Fruit fly (Drosophila melanogaster) whole organism, wandering third instar larva: ENCODE data around the gene Gagr.

Experiments used
- Abd-B ChIP-seq: fragments of >200 bp; optimal IDR thresholded peaks from 2 replicates; lab custom pipeline; 2017; ENCODE audit warnings: missing biosample characterization, missing genetic modification characterization
- CG32264 ChIP-seq: fragments of 200-800 bp; sonication (Bioruptor generic); optimal IDR thresholded peaks from 2 replicates; lab custom pipeline; 2016; ENCODE audit warnings: missing biosample characterization, missing genetic modification characterization
- CrebA ChIP-seq: fragments of 200-800 bp; sonication (Bioruptor generic); optimal IDR thresholded peaks from 2 replicates; lab custom pipeline; 2016; ENCODE audit warnings: missing biosample characterization, mild to moderate bottlenecking, missing genetic modification characterization, borderline replicate concordance
- Dfd ChIP-seq: fragments of >200 bp; optimal IDR thresholded peaks from 2 replicates; lab custom pipeline; 2017; ENCODE audit warnings: missing biosample characterization, missing genetic modification characterization
- Dif ChIP-seq: fragments of 200-275, 200-300 bp; sonication (Bioruptor generic); optimal IDR thresholded peaks from 2 replicates; lab custom pipeline; 2018; ENCODE audit warnings: missing biosample characterization, missing genetic modification characterization; ENCODE audit not compliant: partially characterized antibody
- GATAd ChIP-seq: sonication (Bioruptor generic); optimal IDR thresholded peaks from 2 replicates; lab custom pipeline; 2016; ENCODE audit warnings: missing biosample characterization, missing genetic modification characterization
- Hnf4 ChIP-seq: fragments of 200-800 bp; sonication (Bioruptor generic); optimal IDR thresholded peaks from 2 replicates; lab custom pipeline; 2016; ENCODE audit warnings: missing biosample characterization, mild to moderate bottlenecking, missing genetic modification characterization
- Hr78 ChIP-seq: fragments of >200 bp; optimal IDR thresholded peaks from 2 replicates; lab custom pipeline; 2017; ENCODE audit warnings: missing biosample characterization, missing genetic modification characterization
- Hr83 ChIP-seq: fragments of 200-300 bp; sonication (Bioruptor generic); optimal IDR thresholded peaks from 2 replicates; lab custom pipeline; 2016; ENCODE audit warnings: missing biosample characterization, mild to moderate bottlenecking, missing genetic modification characterization, moderate library complexity; ENCODE audit not compliant: poor library complexity, severe bottlenecking
- Jra ChIP-seq: sonication (Bioruptor generic); optimal IDR thresholded peaks from 2 replicates; lab custom pipeline; 2016; ENCODE audit warnings: missing biosample characterization, missing genetic modification characterization
- Mio ChIP-seq: sonication (Bioruptor generic); optimal IDR thresholded peaks from 2 replicates; lab custom pipeline; 2016; ENCODE audit warnings: missing biosample characterization, missing genetic modification characterization
- Myc ChIP-seq: fragments of >200 bp; optimal IDR thresholded peaks from 2 replicates; lab custom pipeline; 2017
- N ChIP-seq: fragments of >200 bp; optimal IDR thresholded peaks from 2 replicates; lab custom pipeline; 2018; ENCODE audit warnings: missing biosample characterization, missing external identifiers, missing genetic modification characterization
- OdsH ChIP-seq: fragments of 200-800 bp; sonication (Bioruptor generic); optimal IDR thresholded peaks from 2 replicates; lab custom pipeline; 2016; ENCODE audit warnings: missing biosample characterization, mild to moderate bottlenecking, missing genetic modification characterization
- Rel ChIP-seq, 2 experiments: fragments of 200-800 bp; sonication (Bioruptor generic) in 1 of 2; optimal IDR thresholded peaks; 2 replicates in 1 of 2; 3 replicates in 1 of 2; lab custom pipeline; 2016 to 2019; ENCODE audit warnings: mild to moderate bottlenecking in 2 of 2, missing biosample characterization in 2 of 2, missing genetic modification characterization in 2 of 2, moderate library complexity in 1 of 2
- Sp1 ChIP-seq: fragments of 200-800 bp; sonication (Bioruptor generic); optimal IDR thresholded peaks from 3 replicates; lab custom pipeline; 2019; ENCODE audit warnings: missing biosample characterization, mild to moderate bottlenecking, missing genetic modification characterization, moderate library complexity
- Vsx2 ChIP-seq: fragments of 200-300, 225-300 bp; sonication (Bioruptor generic); optimal IDR thresholded peaks from 2 replicates; lab custom pipeline; 2018; ENCODE audit warnings: missing biosample characterization, missing genetic modification characterization; ENCODE audit not compliant: partially characterized antibody
- br ChIP-seq: fragments of 200-800 bp; sonication (Bioruptor generic); optimal IDR thresholded peaks from 2 replicates; lab custom pipeline; 2016; ENCODE audit warnings: missing biosample characterization, missing genetic modification characterization
- dmrt93B ChIP-seq: fragments of 200-800 bp; sonication (Bioruptor generic); optimal IDR thresholded peaks from 2 replicates; lab custom pipeline; 2018; ENCODE audit warnings: missing biosample characterization, mild to moderate bottlenecking, missing genetic modification characterization
- dsf ChIP-seq: sonication (Bioruptor generic); optimal IDR thresholded peaks from 2 replicates; lab custom pipeline; 2016; ENCODE audit warnings: missing biosample characterization, missing genetic modification characterization, borderline replicate concordance
- foxo ChIP-seq, 2 experiments: fragments of 200-800 bp; sonication (Bioruptor generic); optimal IDR thresholded peaks; 2 replicates in 1 of 2; 3 replicates in 1 of 2; lab custom pipeline; 2016 to 2017; ENCODE audit warnings: missing biosample characterization in 2 of 2, missing genetic modification characterization in 2 of 2
- fru ChIP-seq: fragments of 200-800 bp; sonication (Bioruptor generic); optimal IDR thresholded peaks from 3 replicates; lab custom pipeline; 2016; ENCODE audit warnings: missing biosample characterization, mild to moderate bottlenecking, missing genetic modification characterization
- h ChIP-seq: fragments of 200-800 bp; sonication (Bioruptor generic); optimal IDR thresholded peaks from 3 replicates; lab custom pipeline; 2016; ENCODE audit warnings: missing biosample characterization, mild to moderate bottlenecking, missing genetic modification characterization
- jim ChIP-seq: fragments of 175-275, 200-325 bp; sonication (Bioruptor generic); optimal IDR thresholded peaks from 2 replicates; lab custom pipeline; 2016; ENCODE audit warnings: missing biosample characterization, mild to moderate bottlenecking, missing genetic modification characterization
- lola ChIP-seq: fragments of >200 bp; optimal IDR thresholded peaks from 2 replicates; lab custom pipeline; 2017; ENCODE audit warnings: missing biosample characterization, missing genetic modification characterization
- pan ChIP-seq: fragments of >200 bp; optimal IDR thresholded peaks from 2 replicates; lab custom pipeline; 2017
- psq ChIP-seq: fragments of 200-800 bp; sonication (Bioruptor generic); optimal IDR thresholded peaks from 3 replicates; lab custom pipeline; 2017; ENCODE audit warnings: missing biosample characterization, mild to moderate bottlenecking, missing genetic modification characterization, moderate library complexity
- rgr ChIP-seq: fragments of 200-800 bp; sonication (Bioruptor generic); optimal IDR thresholded peaks from 3 replicates; lab custom pipeline; 2016; ENCODE audit warnings: missing biosample characterization, mild to moderate bottlenecking, missing genetic modification characterization
- sage ChIP-seq: fragments of 200-800 bp; sonication (Bioruptor generic); optimal IDR thresholded peaks from 2 replicates; lab custom pipeline; 2016; ENCODE audit warnings: missing biosample characterization, mild to moderate bottlenecking, missing genetic modification characterization
- sv ChIP-seq: fragments of 200-800 bp; sonication (Bioruptor generic); optimal IDR thresholded peaks from 3 replicates; lab custom pipeline; 2016; ENCODE audit warnings: missing biosample characterization, missing genetic modification characterization
- usp ChIP-seq: fragments of >200 bp; optimal IDR thresholded peaks from 2 replicates; lab custom pipeline; 2017; ENCODE audit warnings: missing biosample characterization, missing genetic modification characterization
- woc ChIP-seq: sonication (Bioruptor generic); optimal IDR thresholded peaks from 2 replicates; lab custom pipeline; 2016; ENCODE audit warnings: missing biosample characterization, mild to moderate bottlenecking, missing genetic modification characterization

The Gagr gene

dm6 chr3L:16368199-16368598 is 26.2 kb upstream of the Gagr start, which contains the start of gene CG4842:
CG4842 (plus strand) TSS chr3L:16368389.
- TF ChIP-seq CrebA (GFP tag; lab: Kevin White, UChicago) = no peak
- no peak for TF ChIP-seq psq (GFP tag; lab: Kevin White, UChicago)
- no peak for TF ChIP-seq sage (GFP tag; lab: Kevin White, UChicago)
- no peak for TF ChIP-seq pan (lab: Kevin White, UChicago)
- no peak for TF ChIP-seq Dfd
- TF ChIP-seq OdsH (GFP tag; lab: Kevin White, UChicago) = no peak
- TF ChIP-seq h (GFP tag; lab: Kevin White, UChicago) = no peak
- TF ChIP-seq fru (GFP tag; lab: Kevin White, UChicago) = no peak
- TF ChIP-seq dsf (GFP tag; lab: Kevin White, UChicago) = no peak
- no peak for TF ChIP-seq Hr78
- no peak for TF ChIP-seq Mio (GFP tag; lab: Kevin White, UChicago)
- no peak for TF ChIP-seq Abd-B (GFP tag; lab: Kevin White, UChicago)
- no peak for TF ChIP-seq Myc (lab: Kevin White, UChicago)
- TF ChIP-seq Rel (GFP tag; optimal IDR thresholded peaks at IDR 0.05; lab: Kevin White, UChicago) = no peak
- no peak for TF ChIP-seq Rel (tag; optimal IDR thresholded peaks at IDR 0.05; lab: Kevin White, UChicago)
- no peak for TF ChIP-seq br (GFP tag; lab: Kevin White, UChicago)
- TF ChIP-seq dmrt93B = no peak
- TF ChIP-seq CG32264 (GFP tag; lab: Kevin White, UChicago) = no peak
- TF ChIP-seq Hnf4 (GFP tag; lab: Kevin White, UChicago) = no peak

- no peak for TF ChIP-seq woc (GFP tag; lab: Kevin White, UChicago)
- no peak for TF ChIP-seq sage (GFP tag; lab: Kevin White, UChicago)
- no peak for TF ChIP-seq dsf (GFP tag; lab: Kevin White, UChicago)
- TF ChIP-seq Dif (GFP tag; lab: Kevin White, UChicago) = no peak
Measured at dm6 chr3L:16369526-16369925, 24.9 kb upstream of the Gagr start, which contains the start of gene CG18814. CG18814 (plus strand) TSS chr3L:16369826.

dm6 chr3L:16377768-16378764 is 16.3 kb upstream of the Gagr start, which contains the start of gene roq:
roq (minus strand) TSS chr3L:16378566.
- TF ChIP-seq rgr (GFP tag; lab: Kevin White, UChicago) (no peak), Rel (GFP tag; optimal IDR thresholded peaks at IDR 0.05; lab: Kevin White, UChicago) (peak; percentile 18), Rel (tag; optimal IDR thresholded peaks at IDR 0.05; lab: Kevin White, UChicago) (peak; percentile 6), jim (no peak), usp (GFP tag; lab: Kevin White, UChicago) (no peak), N (GFP tag; lab: Kevin White, UChicago) (peak; percentile 86), CG32264 (GFP tag; lab: Kevin White, UChicago) (no peak), lola (GFP tag; lab: Kevin White, UChicago) (no peak), Sp1 (GFP tag; lab: Kevin White, UChicago) (no peak), br (GFP tag; lab: Kevin White, UChicago) (no peak), CrebA (GFP tag; lab: Kevin White, UChicago) (peak; percentile 88), Hr83 (GFP tag; lab: Kevin White, UChicago) (no peak), h (GFP tag; lab: Kevin White, UChicago) (peak; percentile 35), pan (lab: Kevin White, UChicago) (no peak), sv (no peak), Jra (GFP tag; lab: Kevin White, UChicago) (no peak), dsf (GFP tag; lab: Kevin White, UChicago) (no peak), OdsH (GFP tag; lab: Kevin White, UChicago) (peak; percentile 19), foxo (GFP tag; optimal IDR thresholded peaks at IDR 0.05; lab: Kevin White, UChicago) (no peak), Myc (lab: Kevin White, UChicago) (no peak), woc (GFP tag; lab: Kevin White, UChicago) (no peak), GATAd (no peak), Vsx2 (GFP tag; lab: Kevin White, UChicago) (no peak)
